Fruit fly (Drosophila melanogaster) whole organism, embryonic: ENCODE measurements around the gene Pex7.
A peak's percentile ranks its signal among the peaks of the same experiment; 100 is the strongest.

Source experiments
- Adf1 ChIP-seq: fragments of 200-800 bp; sonication (Bioruptor generic); IDR thresholded peaks from 2 replicates; pipeline ENCODE4 v1.3.6; 2022; ENCODE audit warnings: missing biosample characterization, missing genetic modification characterization
- Awh ChIP-seq: fragments of 200-800 bp; sonication (Bioruptor generic); IDR thresholded peaks from 2 replicates; pipeline ENCODE4, ENCODE4 v1.3.6; 2022; ENCODE audit warnings: missing biosample characterization, missing genetic modification characterization
- B-H1 ChIP-seq: fragments of 200-800 bp; sonication (Bioruptor generic); IDR thresholded peaks from 3 replicates; pipeline ENCODE4 v1.3.6; 2022; ENCODE audit warnings: missing biosample characterization, missing genetic modification characterization
- BEAF-32 ChIP-seq: fragments of 200-800 bp; sonication (Bioruptor generic); optimal IDR thresholded peaks from 3 replicates; lab custom pipeline; 2017; ENCODE audit warnings: missing biosample characterization, missing genetic modification characterization, mild to moderate bottlenecking, moderate library complexity, missing genetic modification reagents
- BtbVII ChIP-seq: fragments of 200-800 bp; sonication (Bioruptor generic); optimal IDR thresholded peaks from 3 replicates; lab custom pipeline; 2017; ENCODE audit warnings: missing biosample characterization, mild to moderate bottlenecking, missing genetic modification characterization
- CG11456 ChIP-seq: fragments of 200-800 bp; sonication (Bioruptor generic); IDR thresholded peaks from 3 replicates; pipeline ENCODE4 v1.3.6; 2022; ENCODE audit warnings: missing biosample characterization, missing genetic modification characterization
- CG12659 ChIP-seq: fragments of 200-800 bp; sonication (Bioruptor generic); optimal IDR thresholded peaks from 3 replicates; lab custom pipeline; 2017; ENCODE audit warnings: mild to moderate bottlenecking, missing biosample characterization, missing genetic modification reagents, missing genetic modification characterization
- CG14860 ChIP-seq: fragments of 200-800 bp; sonication (Bioruptor generic); IDR thresholded peaks from 3 replicates; pipeline ENCODE4 v1.3.6; 2022; ENCODE audit warnings: missing biosample characterization, missing genetic modification characterization; ENCODE audit not compliant: partially characterized antibody
- CG15514 ChIP-seq: fragments of 200-800 bp; sonication (Bioruptor generic); optimal IDR thresholded peaks from 3 replicates; lab custom pipeline; 2017; ENCODE audit warnings: missing biosample characterization, missing genetic modification characterization, mild to moderate bottlenecking, moderate library complexity, missing genetic modification reagents
- CG2120 ChIP-seq: fragments of 200-800 bp; sonication (Bioruptor generic); optimal IDR thresholded peaks from 3 replicates; lab custom pipeline; 2016; ENCODE audit warnings: missing biosample characterization, missing genetic modification characterization
- CG2678 ChIP-seq: fragments of 200-800 bp; sonication (Bioruptor generic); optimal IDR thresholded peaks from 3 replicates; lab custom pipeline; 2019; ENCODE audit warnings: missing biosample characterization, mild to moderate bottlenecking, missing genetic modification characterization, moderate library complexity
- CG2875 ChIP-seq: fragments of 200-800 bp; sonication (Bioruptor generic); optimal IDR thresholded peaks from 2 replicates; lab custom pipeline; 2017; ENCODE audit warnings: missing biosample characterization, mild to moderate bottlenecking, missing genetic modification characterization, missing genetic modification reagents
- CG34422 ChIP-seq: fragments of 200-800 bp; sonication (Bioruptor generic); IDR thresholded peaks from 3 replicates; pipeline ENCODE4 v1.3.6; 2022; ENCODE audit warnings: missing biosample characterization, missing genetic modification characterization
- CG7372 ChIP-seq: fragments of 200-800 bp; sonication (Bioruptor generic); IDR thresholded peaks from 2 replicates; pipeline ENCODE4 v1.3.6; 2022; ENCODE audit warnings: missing biosample characterization, missing genetic modification characterization
- CG8359 ChIP-seq: fragments of 200-800 bp; sonication (Bioruptor generic); optimal IDR thresholded peaks from 2 replicates; lab custom pipeline; 2017; ENCODE audit warnings: missing biosample characterization, mild to moderate bottlenecking, missing genetic modification characterization, borderline replicate concordance
- CG8765 ChIP-seq: fragments of 200-800 bp; sonication (Bioruptor generic); IDR thresholded peaks from 2 replicates; pipeline ENCODE4 v1.3.6; 2022; ENCODE audit warnings: missing biosample characterization, missing genetic modification characterization
- CG9727 ChIP-seq: fragments of 200-800 bp; sonication (Bioruptor generic); optimal IDR thresholded peaks from 3 replicates; lab custom pipeline; 2017; ENCODE audit warnings: missing biosample characterization, mild to moderate bottlenecking, missing genetic modification characterization
- CG9876 ChIP-seq: fragments of 200-800 bp; sonication (Bioruptor generic); optimal IDR thresholded peaks from 2 replicates; lab custom pipeline; 2016; ENCODE audit warnings: missing biosample characterization, missing genetic modification characterization
- Camta ChIP-seq: fragments of 200-800 bp; sonication (Bioruptor generic); optimal IDR thresholded peaks from 2 replicates; lab custom pipeline; 2016; ENCODE audit warnings: missing biosample characterization, missing genetic modification characterization
- CkIIα-i1 ChIP-seq: fragments of 200-800 bp; sonication (Bioruptor generic); IDR thresholded peaks from 2 replicates; pipeline ENCODE4 v1.3.6; 2022; ENCODE audit warnings: missing biosample characterization, missing genetic modification characterization
- CoRest ChIP-seq: fragments of 200-800 bp; sonication (Bioruptor generic); optimal IDR thresholded peaks from 3 replicates; lab custom pipeline; 2018; ENCODE audit warnings: missing biosample characterization, mild to moderate bottlenecking, missing genetic modification characterization, moderate library complexity
- Dad ChIP-seq: fragments of 200-800 bp; sonication (Bioruptor generic); optimal IDR thresholded peaks from 3 replicates; lab custom pipeline; 2016; ENCODE audit warnings: missing biosample characterization, missing genetic modification characterization
- ERR ChIP-seq: fragments of 200-800 bp; sonication (Bioruptor generic); optimal IDR thresholded peaks from 2 replicates; lab custom pipeline; 2016; ENCODE audit warnings: missing biosample characterization, missing genetic modification characterization
- GATAe ChIP-seq: fragments of 200-800 bp; sonication (Bioruptor generic); conservative IDR thresholded peaks from 2 replicates; pipeline ENCODE4 v1.3.6; 2022; ENCODE audit warnings: missing biosample characterization, missing genetic modification characterization
- HHEX ChIP-seq: fragments of 200-800 bp; sonication (Bioruptor generic); optimal IDR thresholded peaks from 3 replicates; lab custom pipeline; 2017; ENCODE audit warnings: missing biosample characterization, mild to moderate bottlenecking, missing genetic modification characterization, missing genetic modification reagents
- HLH54F ChIP-seq: fragments of 200-800 bp; sonication (Bioruptor generic); optimal IDR thresholded peaks from 3 replicates; lab custom pipeline; 2016; ENCODE audit warnings: missing biosample characterization, missing genetic modification characterization
- Hr3 ChIP-seq: fragments of 200-800 bp; sonication (Bioruptor generic); optimal IDR thresholded peaks from 3 replicates; lab custom pipeline; 2016; ENCODE audit warnings: missing biosample characterization, missing genetic modification characterization
- Mad ChIP-seq: fragments of 200-800 bp; sonication (Bioruptor generic); optimal IDR thresholded peaks from 2 replicates; lab custom pipeline; 2016; ENCODE audit warnings: missing biosample characterization, missing genetic modification characterization
- Myb ChIP-seq: fragments of 200-800 bp; sonication (Bioruptor generic); optimal IDR thresholded peaks from 2 replicates; lab custom pipeline; 2016; ENCODE audit warnings: missing biosample characterization, missing genetic modification characterization
- Ptx1 ChIP-seq: fragments of 200-800 bp; sonication (Bioruptor generic); IDR thresholded peaks from 2 replicates; pipeline ENCODE4 v1.3.6; 2022; ENCODE audit warnings: missing biosample characterization, missing genetic modification characterization
- Sox100B ChIP-seq: fragments of 200-800 bp; sonication (Bioruptor generic); optimal IDR thresholded peaks from 3 replicates; lab custom pipeline; 2018; ENCODE audit warnings: missing biosample characterization, mild to moderate bottlenecking, missing genetic modification characterization
- Sry-β ChIP-seq: fragments of 200-800 bp; sonication (Bioruptor generic); optimal IDR thresholded peaks from 2 replicates; lab custom pipeline; 2018; ENCODE audit warnings: missing biosample characterization, mild to moderate bottlenecking, missing genetic modification characterization, moderate library complexity
- TFAM ChIP-seq: fragments of 200-800 bp; sonication (Bioruptor generic); optimal IDR thresholded peaks from 2 replicates; lab custom pipeline; 2017; ENCODE audit warnings: missing biosample characterization, missing genetic modification characterization, inconsistent platforms
- Vsx1 ChIP-seq: fragments of 200-800 bp; sonication (Bioruptor generic); optimal IDR thresholded peaks from 2 replicates; lab custom pipeline; 2017; ENCODE audit warnings: missing biosample characterization, mild to moderate bottlenecking, missing genetic modification characterization, missing genetic modification reagents
- dati ChIP-seq: fragments of 200-800 bp; sonication (Bioruptor generic); IDR thresholded peaks from 2 replicates; pipeline ENCODE4 v1.3.6; 2022; ENCODE audit warnings: missing biosample characterization, missing genetic modification characterization
- dpn ChIP-seq, 2 experiments: fragments of 200-800 bp; sonication (Bioruptor generic); optimal IDR thresholded peaks; 3 replicates each; lab custom pipeline; 2016; ENCODE audit warnings: missing biosample characterization in 2 of 2, missing genetic modification characterization in 2 of 2
- fd96Cb ChIP-seq: fragments of 200-800 bp; sonication (Bioruptor generic); optimal IDR thresholded peaks from 2 replicates; lab custom pipeline; 2018; ENCODE audit warnings: missing biosample characterization, mild to moderate bottlenecking, missing genetic modification characterization, moderate library complexity
- kni ChIP-seq: fragments of 200-800 bp; sonication (Bioruptor generic); optimal IDR thresholded peaks from 3 replicates; lab custom pipeline; 2017; ENCODE audit warnings: mild to moderate bottlenecking, missing biosample characterization, missing genetic modification reagents, missing genetic modification characterization
- knrl ChIP-seq: fragments of 200-800 bp; sonication (Bioruptor generic); IDR thresholded peaks from 3 replicates; pipeline ENCODE4 v1.3.6; 2022; ENCODE audit warnings: missing biosample characterization, missing genetic modification characterization; ENCODE audit not compliant: partially characterized antibody
- prd ChIP-seq, 3 experiments: fragments of >200 bp in 2 of 3; fragments of 200-800 bp in 1 of 3; sonication (Bioruptor generic) in 1 of 3; optimal IDR thresholded peaks in 2 of 3; IDR thresholded peaks in 1 of 3; 2 replicates in 2 of 3; 3 replicates in 1 of 3; pipeline versions ENCODE4 v1.3.6 to Lab custom; 2017 to 2022; ENCODE audit warnings: missing biosample characterization in 1 of 3, missing genetic modification characterization in 1 of 3
- run ChIP-seq: fragments of 200-800 bp; sonication (Bioruptor generic); optimal IDR thresholded peaks from 3 replicates; lab custom pipeline; 2018; ENCODE audit warnings: missing biosample characterization, mild to moderate bottlenecking, missing genetic modification characterization
- salm ChIP-seq: fragments of 200-800 bp; sonication (Bioruptor generic); optimal IDR thresholded peaks from 2 replicates; lab custom pipeline; 2018; ENCODE audit warnings: missing biosample characterization, mild to moderate bottlenecking, missing genetic modification characterization
- sob ChIP-seq: fragments of 200-800 bp; sonication (Bioruptor generic); IDR thresholded peaks from 2 replicates; pipeline ENCODE4 v1.3.6; 2022; ENCODE audit warnings: missing biosample characterization, missing genetic modification characterization
- trh ChIP-seq: fragments of 200-800 bp; sonication (Bioruptor generic); optimal IDR thresholded peaks from 2 replicates; lab custom pipeline; 2016; ENCODE audit warnings: missing biosample characterization, missing genetic modification characterization
- tx ChIP-seq: fragments of 200-800 bp; sonication (Bioruptor generic); optimal IDR thresholded peaks from 2 replicates; lab custom pipeline; 2016; ENCODE audit warnings: missing biosample characterization, missing genetic modification characterization
- vnd ChIP-seq: fragments of 200-800 bp; sonication (Bioruptor generic); IDR thresholded peaks from 3 replicates; pipeline ENCODE4 v1.3.6; 2022; ENCODE audit warnings: missing biosample characterization, missing genetic modification characterization; ENCODE audit not compliant: partially characterized antibody
- wdn ChIP-seq: fragments of 200-800 bp; sonication (Bioruptor generic); IDR thresholded peaks from 2 replicates; pipeline ENCODE4 v1.3.6; 2022; ENCODE audit warnings: missing biosample characterization, missing genetic modification characterization

Pex7 gene

dm6 chr3L:8691891-8692874 lies 45.2 kb downstream of the Pex7 start (continued):
- TF ChIP-seq Hr3 (GFP tag; lab: Kevin White, UChicago) = peak; percentile 64
- TF ChIP-seq Sry-β = no peak
- TF ChIP-seq Dad (GFP tag; lab: Kevin White, UChicago) = no peak
- TF ChIP-seq trh (GFP tag; lab: Kevin White, UChicago) = no peak
- TF ChIP-seq CoRest (tag; lab: Kevin White, UChicago) = peak; percentile 82
- no peak for TF ChIP-seq BEAF-32 (GFP tag; lab: Kevin White, UChicago)
- peak; percentile 18 for TF ChIP-seq CG2120 (GFP tag; lab: Kevin White, UChicago)
- peak; percentile 55; the same call in 1 of the 2 replicates for TF ChIP-seq Adf1
- no peak for TF ChIP-seq Mad (GFP tag; lab: Kevin White, UChicago)
- TF ChIP-seq salm (tag; lab: Kevin White, UChicago) = peak; percentile 33
- no peak for TF ChIP-seq ERR
- no peak for TF ChIP-seq vnd (GFP tag; lab: Robert Waterston, UW)
- no peak for TF ChIP-seq run (tag; lab: Kevin White, UChicago)
- TF ChIP-seq CG8765 (GFP tag; lab: Robert Waterston, UW) = no peak
- peak; percentile 67 for TF ChIP-seq Sox100B (GFP tag; lab: Kevin White, UChicago)
- TF ChIP-seq prd (optimal IDR thresholded peaks at IDR 0.05; lab: Kevin White, UChicago) = no peak
- peak; percentile 45; the same call in 1 of the 3 replicates for TF ChIP-seq prd (GFP tag; IDR thresholded peaks at IDR 0.05; lab: Robert Waterston, UW)
- TF ChIP-seq dati = no peak
- TF ChIP-seq HHEX (GFP tag; lab: Kevin White, UChicago) = peak; percentile 34
- TF ChIP-seq tx = no peak
- no peak for TF ChIP-seq CkIIα-i1 (GFP tag; lab: Robert Waterston, UW)
- TF ChIP-seq Awh (GFP tag; lab: Robert Waterston, UW) = no peak
- no peak for TF ChIP-seq CG15514
- TF ChIP-seq TFAM (GFP tag; lab: Kevin White, UChicago) = no peak
- TF ChIP-seq CG9727 (GFP tag; lab: Kevin White, UChicago) = peak; percentile 85
- peak; percentile 59; the same call in 1 of the 3 replicates for TF ChIP-seq CG11456 (GFP tag; lab: Robert Waterston, UW)
- no peak for TF ChIP-seq B-H1 (GFP tag; lab: Robert Waterston, UW)
- TF ChIP-seq CG9876 (GFP tag; lab: Kevin White, UChicago) = no peak
- no peak for TF ChIP-seq BtbVII
- TF ChIP-seq Vsx1 (GFP tag; lab: Kevin White, UChicago) = peak; percentile 58
- no peak for TF ChIP-seq sob (GFP tag; lab: Robert Waterston, UW)
- TF ChIP-seq CG8359 (GFP tag; lab: Kevin White, UChicago) = no peak
- TF ChIP-seq dpn (GFP tag; optimal IDR thresholded peaks at IDR 0.05; lab: Kevin White, UChicago) = peak in 1 of 2 experiments; percentile 45
- TF ChIP-seq CG12659 (GFP tag; lab: Kevin White, UChicago) = peak; percentile 68
- no peak for TF ChIP-seq HLH54F (GFP tag; lab: Kevin White, UChicago)
- no peak for TF ChIP-seq Camta (GFP tag; lab: Kevin White, UChicago)
- TF ChIP-seq CG34422 = no peak
- no peak for TF ChIP-seq knrl (GFP tag; lab: Robert Waterston, UW)
- TF ChIP-seq fd96Cb (tag; lab: Kevin White, UChicago) = peak; percentile 42
- no peak for TF ChIP-seq wdn (GFP tag; lab: Robert Waterston, UW)
- TF ChIP-seq CG2875 (GFP tag; lab: Kevin White, UChicago) = no peak
- TF ChIP-seq kni (GFP tag; lab: Kevin White, UChicago) = no peak
- peak; percentile 46; the same call in 1 of the 2 replicates for TF ChIP-seq Ptx1 (GFP tag; lab: Robert Waterston, UW)
- peak; percentile 82 for TF ChIP-seq CG2678
- TF ChIP-seq Myb (GFP tag; lab: Kevin White, UChicago) = no peak
- peak; percentile 45 for TF ChIP-seq GATAe (GFP tag; lab: Robert Waterston, UW)
- TF ChIP-seq CG14860 (GFP tag; lab: Robert Waterston, UW) = no peak
- no peak for TF ChIP-seq CG7372 (GFP tag; lab: Robert Waterston, UW)
